Worm (Caenorhabditis elegans): ENCODE measurements around the gene C40H5.2.

C40H5.2 gene

ce11 chrX:11711437-11712080 lies 34.3 kb upstream of the C40H5.2 start:
- TF ChIP-seq elt-3 (tag; optimal IDR thresholded peaks at IDR 0.05) (no peak), skn-1 (tag; optimal IDR thresholded peaks at IDR 0.05) (no peak), unc-62 (GFP tag; optimal IDR thresholded peaks at IDR 0.05) (no peak), lin-13 (GFP tag; optimal IDR thresholded peaks at IDR 0.05) (no peak), blmp-1 (tag; optimal IDR thresholded peaks at IDR 0.05; ENCODE audit: insufficient read depth) (no peak), Y55F3AM.14 (GFP tag; optimal IDR thresholded peaks at IDR 0.05) (no peak), sma-9 (GFP tag; optimal IDR thresholded peaks at IDR 0.05) (no peak), sma-9 (tag; optimal IDR thresholded peaks at IDR 0.05) (no peak), unc-55 (GFP tag; optimal IDR thresholded peaks at IDR 0.05) (no peak), ceh-16 (tag; optimal IDR thresholded peaks at IDR 0.05) (no peak), nhr-12 (tag; optimal IDR thresholded peaks at IDR 0.05) (no peak), mdl-1 (tag; optimal IDR thresholded peaks at IDR 0.05) (no peak)

DNA sequence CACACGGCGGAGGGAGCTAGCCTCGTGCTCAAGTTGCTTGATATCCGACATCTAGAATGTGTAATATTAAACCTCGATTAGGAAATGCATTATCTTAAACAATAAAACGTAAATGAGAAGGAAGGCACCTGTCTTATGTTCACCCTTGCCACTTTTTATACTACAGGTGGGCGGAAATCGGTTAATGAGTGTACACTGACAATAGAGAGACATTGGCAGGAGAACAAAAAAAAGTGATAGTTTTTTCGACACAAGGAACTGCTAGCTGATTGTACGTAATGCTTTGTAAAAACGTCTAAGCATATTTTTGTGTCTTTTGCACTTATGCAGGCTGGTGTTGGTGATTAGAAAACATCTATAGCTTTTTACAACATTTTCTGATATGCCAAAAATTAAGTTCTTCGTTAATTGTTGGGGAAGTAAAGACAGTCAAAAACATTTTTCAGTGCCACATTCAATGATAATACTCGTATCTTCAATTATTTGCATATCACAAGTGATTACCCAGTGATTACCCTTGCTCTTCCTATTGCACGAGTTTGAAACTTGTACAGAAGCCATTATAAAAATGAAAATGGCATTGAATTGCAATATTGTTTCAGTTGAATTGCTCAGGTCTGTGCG lies 33.5 kb upstream of the C40H5.2 start, which contains the start of gene col-180:
Gene col-180 (minus strand): TSS at position 51 of the 624 bp plus-strand sequence.
- TF ChIP-seq elt-3 (tag; optimal IDR thresholded peaks at IDR 0.05): no peak
- TF ChIP-seq nhr-237 (tag; optimal IDR thresholded peaks at IDR 0.05): no peak
- no peak for TF ChIP-seq ama-1 (optimal IDR thresholded peaks at IDR 0.05)
- no peak for TF ChIP-seq elt-1 (tag; optimal IDR thresholded peaks at IDR 0.05)
- no peak for TF ChIP-seq ztf-11 (tag; optimal IDR thresholded peaks at IDR 0.05)

DNA sequence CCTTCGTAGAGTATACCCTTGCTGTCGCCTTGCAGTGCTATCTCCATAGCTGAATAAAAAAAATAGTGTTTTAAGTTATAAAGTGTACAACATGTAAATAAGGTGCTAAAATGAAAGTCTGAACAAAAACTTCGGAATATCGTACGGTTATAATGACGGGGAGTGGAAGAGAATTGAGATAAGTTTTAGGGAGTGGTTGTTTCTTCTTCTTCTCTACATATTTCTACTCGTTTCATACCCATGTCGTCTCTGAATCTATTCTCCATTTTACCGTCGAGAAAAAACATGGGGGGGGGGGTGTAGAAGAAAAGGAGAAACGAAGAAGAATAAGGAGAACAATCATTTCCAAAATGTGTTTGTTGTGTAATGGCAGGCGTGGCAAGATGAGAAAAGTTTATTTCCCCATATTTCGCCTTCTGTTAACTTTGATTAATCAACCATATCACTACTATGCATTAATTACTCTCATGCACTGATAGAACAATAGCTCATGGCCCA lies 29.4 kb upstream of the C40H5.2 start, which contains the start of gene C44C10.9:
Gene C44C10.9 (minus strand): TSS at position 51 of the 498 bp plus-strand sequence.
- TF ChIP-seq blmp-1 (tag; optimal IDR thresholded peaks at IDR 0.05; ENCODE audit: insufficient read depth): peak; percentile 28
- no peak for TF ChIP-seq dmd-4 (tag; optimal IDR thresholded peaks at IDR 0.05)
- TF ChIP-seq nhr-25 (tag; optimal IDR thresholded peaks at IDR 0.05): peak; percentile 42
- no peak for TF ChIP-seq alr-1 (tag; optimal IDR thresholded peaks at IDR 0.05)

ce11 chrX:11718751-11719150 lies 27.1 kb upstream of the C40H5.2 start:
- TF ChIP-seq nhr-237 (tag; optimal IDR thresholded peaks at IDR 0.05) (no peak), F13H6.1 (tag; optimal IDR thresholded peaks at IDR 0.05) (peak; percentile 53), nhr-129 (tag; optimal IDR thresholded peaks at IDR 0.05) (peak; percentile 3)

ce11 chrX:11720058-11720457 lies 25.8 kb upstream of the C40H5.2 start:
- TF ChIP-seq elt-3 (tag; optimal IDR thresholded peaks at IDR 0.05) (no peak), nhr-25 (tag; optimal IDR thresholded peaks at IDR 0.05) (peak; percentile 43), F13H6.1 (tag; optimal IDR thresholded peaks at IDR 0.05) (peak; percentile 4)

- TF ChIP-seq aly-2 (tag; optimal IDR thresholded peaks at IDR 0.05) (no peak), ZK546.5 (tag; optimal IDR thresholded peaks at IDR 0.05) (no peak), F13H6.1 (tag; optimal IDR thresholded peaks at IDR 0.05) (peak; percentile 18), nhr-6 (tag; optimal IDR thresholded peaks at IDR 0.05) (no peak), egl-27 (tag; optimal IDR thresholded peaks at IDR 0.05) (peak; percentile 22), lin-39 (tag; optimal IDR thresholded peaks at IDR 0.05) (no peak), nhr-25 (tag; optimal IDR thresholded peaks at IDR 0.05) (no peak), nhr-12 (tag; optimal IDR thresholded peaks at IDR 0.05) (no peak), mdl-1 (tag; optimal IDR thresholded peaks at IDR 0.05) (peak in 1 of 2 experiments; percentile 15), crh-2 (tag; optimal IDR thresholded peaks at IDR 0.05) (peak; percentile 76), blmp-1 (tag; optimal IDR thresholded peaks at IDR 0.05; ENCODE audit: insufficient read depth) (no peak), dmd-4 (tag; optimal IDR thresholded peaks at IDR 0.05) (no peak), peb-1 (tag; optimal IDR thresholded peaks at IDR 0.05) (no peak), fos-1 (tag; optimal IDR thresholded peaks at IDR 0.05) (peak; percentile 85), nhr-21 (tag; optimal IDR thresholded peaks at IDR 0.05) (no peak), sma-9 (GFP tag; optimal IDR thresholded peaks at IDR 0.05) (peak; percentile 47), sma-9 (tag; optimal IDR thresholded peaks at IDR 0.05) (no peak), sma-3 (GFP tag; optimal IDR thresholded peaks at IDR 0.05) (no peak), gmeb-1 (tag; optimal IDR thresholded peaks at IDR 0.05) (peak; percentile 8), ztf-4 (tag; optimal IDR thresholded peaks at IDR 0.05) (no peak)
These were observed 22.1 kb upstream of the C40H5.2 start, which contains the start of gene D1053.4 for ce11 chrX:11723781-11724201. TSS of gene D1053.4 (minus strand) at chrX:11723800.

Measured in whole organism, L2 larva.